Worm (Caenorhabditis elegans): ENCODE results near the gene gpn-1.

DNA sequence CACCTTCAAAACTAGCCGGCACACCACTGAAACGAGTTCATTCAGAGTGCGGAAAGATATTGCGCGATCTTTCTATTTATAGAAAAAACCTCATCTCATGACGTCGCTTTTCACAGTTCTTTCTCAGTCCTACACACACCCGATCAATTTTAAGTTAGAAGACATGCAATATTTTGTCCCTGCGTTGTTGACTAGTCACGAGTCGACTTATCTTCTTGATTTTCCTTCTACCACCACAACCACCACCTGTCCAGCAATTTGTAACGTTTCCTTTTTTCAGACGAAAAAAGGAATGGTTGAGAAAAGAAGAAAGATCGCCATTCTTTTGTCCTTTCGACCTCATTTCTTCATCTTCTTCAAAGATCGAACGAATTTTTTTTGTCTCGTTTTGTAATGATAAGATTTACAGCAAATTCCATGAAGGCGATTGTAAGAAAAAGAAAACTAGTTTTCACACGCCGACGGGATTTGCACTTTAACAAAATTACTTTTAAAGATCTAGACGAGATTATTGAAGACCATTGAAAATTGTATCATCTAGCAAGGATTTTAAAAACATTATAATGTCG lies 24.7 kb downstream of the gpn-1 start:
- TF ChIP-seq unc-39 (tag; optimal IDR thresholded peaks at IDR 0.05), result no peak
- TF ChIP-seq jun-1 (tag; optimal IDR thresholded peaks at IDR 0.05), result no peak
- TF ChIP-seq ztf-4 (tag; optimal IDR thresholded peaks at IDR 0.05), result no peak
- TF ChIP-seq nfya-1 (tag; optimal IDR thresholded peaks at IDR 0.05; ENCODE audit: insufficient read depth), result no peak
- no peak for TF ChIP-seq nhr-76 (tag; optimal IDR thresholded peaks at IDR 0.05)
- TF ChIP-seq unc-62 (GFP tag; optimal IDR thresholded peaks at IDR 0.05), result no peak
- TF ChIP-seq sea-2 (GFP tag; optimal IDR thresholded peaks at IDR 0.05), result no peak
- no peak for TF ChIP-seq ZK546.5 (tag; optimal IDR thresholded peaks at IDR 0.05)
